Worm (Caenorhabditis elegans) whole organism, L4 larva: ENCODE measurements around the gene C17C3.11.

Experiments
- D1046.2 ChIP-seq: fragments of 200-800 bp; sonication (Bioruptor generic); IDR thresholded peaks from 2 replicates; pipeline ENCODE4 v1.3.6; 2022; ENCODE audit warnings: missing genetic modification characterization, missing compliant biosample characterization
- R02D3.7 ChIP-seq: fragments of 150-350 bp; sonication (generic microtip); optimal IDR thresholded peaks from 3 replicates; lab custom pipeline; 2014; ENCODE audit warnings: missing biosample characterization, missing genetic modification characterization
- ceh-28 ChIP-seq: fragments of 150-350 bp; optimal IDR thresholded peaks from 2 replicates; lab custom pipeline; 2014; ENCODE audit warnings: missing biosample characterization, missing genetic modification reagents, missing genetic modification characterization
- ceh-82 ChIP-seq: sonication (generic microtip); optimal IDR thresholded peaks from 2 replicates; lab custom pipeline; 2017; ENCODE audit warnings: missing biosample characterization, missing genetic modification characterization
- daf-19 ChIP-seq: fragments of 200-800 bp; sonication (Bioruptor generic); conservative IDR thresholded peaks from 2 replicates; pipeline ENCODE4 v1.3.6; 2022; ENCODE audit warnings: missing genetic modification characterization, missing compliant biosample characterization
- lir-3 ChIP-seq: sonication (generic microtip); optimal IDR thresholded peaks from 2 replicates; lab custom pipeline; 2016; ENCODE audit warnings: mild to moderate bottlenecking, missing genetic modification characterization, missing compliant biosample characterization
- nhr-11 ChIP-seq: fragments of 150-350 bp; optimal IDR thresholded peaks from 2 replicates; lab custom pipeline; 2014; ENCODE audit warnings: missing biosample characterization, missing genetic modification characterization
- nhr-237 ChIP-seq: sonication (generic microtip); optimal IDR thresholded peaks from 2 replicates; lab custom pipeline; 2017; ENCODE audit warnings: missing biosample characterization, missing genetic modification characterization
- nhr-25 ChIP-seq: sonication (generic microtip); optimal IDR thresholded peaks from 2 replicates; lab custom pipeline; 2017; ENCODE audit warnings: missing genetic modification characterization, mild to moderate bottlenecking, missing compliant biosample characterization, antibody characterized with exemption, moderate library complexity, borderline replicate concordance; ENCODE audit not compliant: insufficient read depth
- nhr-28 ChIP-seq: fragments of 150-350 bp; optimal IDR thresholded peaks from 2 replicates; lab custom pipeline; 2014; ENCODE audit warnings: missing biosample characterization, missing genetic modification characterization
- skn-1 ChIP-seq: fragments of 150-350 bp; optimal IDR thresholded peaks from 2 replicates; lab custom pipeline; 2014; ENCODE audit warnings: missing biosample characterization, missing genetic modification characterization
- unc-39 ChIP-seq: sonication (generic microtip); optimal IDR thresholded peaks from 2 replicates; lab custom pipeline; 2017; ENCODE audit warnings: missing biosample characterization, missing genetic modification characterization
- unc-62 ChIP-seq, 3 experiments: fragments of 150-350 bp in 1 of 3; sonication (generic microtip); optimal IDR thresholded peaks in 2 of 3; peaks in 1 of 3; 1 replicate in 1 of 3; 2 replicates in 2 of 3; lab custom pipeline; 2014 to 2017; ENCODE audit warnings: missing biosample characterization in 3 of 3, missing genetic modification characterization in 3 of 3, missing genetic modification reagents in 3 of 3, missing genotype in 1 of 3
- ztf-11 ChIP-seq: fragments of 150-350 bp; optimal IDR thresholded peaks from 2 replicates; lab custom pipeline; 2014; ENCODE audit warnings: missing biosample characterization, missing genetic modification characterization

DNA sequence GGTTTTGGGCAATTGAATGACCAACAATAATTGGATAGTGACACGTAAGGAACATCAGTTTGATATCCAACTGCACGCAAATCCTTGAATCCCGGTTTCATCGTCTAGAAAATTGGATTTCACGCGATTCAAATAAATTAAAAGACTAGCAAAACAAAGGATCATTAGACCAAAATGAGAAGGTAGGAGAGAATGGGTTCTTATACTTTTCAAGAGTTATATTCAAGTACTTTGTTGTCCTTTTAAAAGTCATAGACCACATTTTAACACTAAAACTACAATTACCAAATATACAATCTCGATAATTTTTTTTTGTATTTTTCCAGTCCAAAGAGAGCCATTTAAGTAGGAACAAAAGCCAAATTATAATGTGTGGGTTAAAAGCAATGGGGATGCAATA is 44.7 kb downstream of the C17C3.11 start, which contains the start of gene T25E4.2:
- TF ChIP-seq ceh-28 (tag; lab: Kevin White, UChicago) (no peak), ztf-11 (tag; lab: Kevin White, UChicago) (no peak), D1046.2 (GFP tag; lab: Robert Waterston, UW) (no peak), daf-19 (GFP tag; lab: Robert Waterston, UW) (no peak), unc-39 (tag; lab: Kevin White, UChicago) (no peak), nhr-25 (tag; lab: Kevin White, UChicago) (no peak), R02D3.7 (tag; lab: Kevin White, UChicago) (no peak), nhr-28 (no peak), nhr-237 (tag; lab: Kevin White, UChicago) (no peak), ceh-82 (tag; lab: Kevin White, UChicago) (no peak), lir-3 (tag; lab: Kevin White, UChicago) (no peak), unc-62 (GFP tag; optimal IDR thresholded peaks at IDR 0.05 in 1 of 2; lab: Kevin White, UChicago) (no peak), unc-62 (tag; optimal IDR thresholded peaks at IDR 0.05; lab: Kevin White, UChicago) (no peak), skn-1 (tag; lab: Kevin White, UChicago) (no peak), nhr-11 (no peak)
